Worm (Caenorhabditis elegans) whole organism, L3 larva: ENCODE data around the gene clec-137.
A peak's percentile ranks its signal among the peaks of the same experiment; 100 is the strongest.

Experiments
- R02D3.7 ChIP-seq: fragments of 150-350 bp; optimal IDR thresholded peaks from 2 replicates; lab custom pipeline; 2014; ENCODE audit warnings: missing biosample characterization, missing genetic modification characterization
- ZK546.5 ChIP-seq: sonication (generic microtip); optimal IDR thresholded peaks from 2 replicates; lab custom pipeline; 2017; ENCODE audit warnings: missing biosample characterization, missing genetic modification characterization
- aly-2 ChIP-seq: fragments of 150-350 bp; optimal IDR thresholded peaks from 2 replicates; lab custom pipeline; 2014; ENCODE audit warnings: missing biosample characterization, missing genetic modification characterization
- ama-1 ChIP-seq: fragments of 150-350 bp; optimal IDR thresholded peaks from 2 replicates; lab custom pipeline; 2018
- ceh-16 ChIP-seq: sonication (generic microtip); optimal IDR thresholded peaks from 2 replicates; lab custom pipeline; 2017; ENCODE audit warnings: missing biosample characterization, missing genetic modification characterization
- ceh-82 ChIP-seq: fragments of 150-350 bp; optimal IDR thresholded peaks from 2 replicates; lab custom pipeline; 2014; ENCODE audit warnings: missing biosample characterization, missing genetic modification characterization
- daf-12 ChIP-seq: fragments of 150-350 bp; optimal IDR thresholded peaks from 2 replicates; lab custom pipeline; 2014; ENCODE audit warnings: missing biosample characterization, missing genetic modification reagents, missing genetic modification characterization
- egl-5 ChIP-seq: fragments of 150-350 bp; optimal IDR thresholded peaks from 2 replicates; lab custom pipeline; 2017; ENCODE audit warnings: missing biosample characterization, missing genetic modification reagents, missing genetic modification characterization, inconsistent platforms
- elt-2 ChIP-seq: sonication (generic microtip); optimal IDR thresholded peaks from 2 replicates; lab custom pipeline; 2016; ENCODE audit warnings: missing genetic modification reagents, mild to moderate bottlenecking, missing genetic modification characterization, missing compliant biosample characterization
- eor-1 ChIP-seq, 2 experiments: fragments of 150-350 bp; optimal IDR thresholded peaks; 2 replicates each; lab custom pipeline; 2014 to 2018; ENCODE audit warnings: missing biosample characterization in 2 of 2, missing genetic modification characterization in 2 of 2
- fkh-10 ChIP-seq: sonication (generic microtip); optimal IDR thresholded peaks from 2 replicates; lab custom pipeline; 2017; ENCODE audit warnings: missing biosample characterization, missing genetic modification reagents, missing genetic modification characterization
- fkh-2 ChIP-seq: fragments of 150-350 bp; optimal IDR thresholded peaks from 2 replicates; lab custom pipeline; 2014; ENCODE audit warnings: missing biosample characterization, missing genetic modification reagents, missing genetic modification characterization
- hmg-11 ChIP-seq: sonication (generic microtip); optimal IDR thresholded peaks from 2 replicates; lab custom pipeline; 2016; ENCODE audit warnings: missing genetic modification characterization, missing compliant biosample characterization
- jun-1 ChIP-seq: fragments of 150-350 bp; optimal IDR thresholded peaks from 2 replicates; lab custom pipeline; 2014; ENCODE audit warnings: missing biosample characterization, missing genetic modification reagents, missing genetic modification characterization
- lin-15B ChIP-seq: fragments of 150-350 bp; optimal IDR thresholded peaks from 2 replicates; lab custom pipeline; 2014; ENCODE audit warnings: missing biosample characterization, missing genetic modification characterization
- lin-39 ChIP-seq: fragments of 150-350 bp; optimal IDR thresholded peaks from 2 replicates; lab custom pipeline; 2018; ENCODE audit warnings: missing biosample characterization, missing genetic modification reagents, missing genetic modification characterization
- lsy-12 ChIP-seq: sonication (generic microtip); optimal IDR thresholded peaks from 2 replicates; lab custom pipeline; 2016; ENCODE audit warnings: mild to moderate bottlenecking, missing genetic modification characterization, missing compliant biosample characterization
- mdl-1 ChIP-seq: fragments of 150-350 bp; optimal IDR thresholded peaks from 2 replicates; lab custom pipeline; 2014; ENCODE audit warnings: missing biosample characterization, missing genetic modification characterization
- mml-1 ChIP-seq: fragments of 150-350 bp; sonication (generic microtip); optimal IDR thresholded peaks from 3 replicates; lab custom pipeline; 2014; ENCODE audit warnings: missing biosample characterization, missing genetic modification characterization
- nfya-1 ChIP-seq: sonication (generic microtip); optimal IDR thresholded peaks from 2 replicates; lab custom pipeline; 2017; ENCODE audit warnings: missing genetic modification characterization, mild to moderate bottlenecking, missing compliant biosample characterization, antibody characterized with exemption, moderate library complexity; ENCODE audit not compliant: insufficient read depth
- nhr-12 ChIP-seq: fragments of 150-350 bp; optimal IDR thresholded peaks from 2 replicates; lab custom pipeline; 2014; ENCODE audit warnings: missing biosample characterization, missing genetic modification characterization
- nhr-23 ChIP-seq: fragments of 150-350 bp; optimal IDR thresholded peaks from 2 replicates; lab custom pipeline; 2014; ENCODE audit warnings: missing biosample characterization, missing genetic modification reagents, missing genetic modification characterization
- nhr-43 ChIP-seq: sonication (generic microtip); optimal IDR thresholded peaks from 2 replicates; lab custom pipeline; 2016; ENCODE audit warnings: mild to moderate bottlenecking, missing genetic modification characterization, missing compliant biosample characterization; ENCODE audit not compliant: poor library complexity, severe bottlenecking
- nhr-67 ChIP-seq: fragments of 150-350 bp; optimal IDR thresholded peaks from 2 replicates; lab custom pipeline; 2014; ENCODE audit warnings: missing biosample characterization, missing genetic modification characterization
- nhr-76 ChIP-seq: fragments of 150-350 bp; sonication (generic microtip); optimal IDR thresholded peaks from 5 replicates; lab custom pipeline; 2014; ENCODE audit warnings: missing biosample characterization, missing genetic modification characterization
- nhr-77 ChIP-seq: fragments of 150-350 bp; optimal IDR thresholded peaks from 2 replicates; lab custom pipeline; 2014; ENCODE audit warnings: missing biosample characterization, missing genetic modification characterization
- pha-4 ChIP-seq: fragments of 150-350 bp; optimal IDR thresholded peaks from 2 replicates; lab custom pipeline; 2014; ENCODE audit warnings: missing biosample characterization, missing genetic modification reagents, missing genetic modification characterization
- pqm-1 ChIP-seq: fragments of 150-350 bp; optimal IDR thresholded peaks from 2 replicates; lab custom pipeline; 2017; ENCODE audit warnings: missing biosample characterization, missing genetic modification characterization, inconsistent platforms
- skn-1 ChIP-seq: fragments of 150-350 bp; optimal IDR thresholded peaks from 2 replicates; lab custom pipeline; 2014; ENCODE audit warnings: missing biosample characterization, missing genetic modification characterization
- snpc-4 ChIP-seq: fragments of 150-350 bp; optimal IDR thresholded peaks from 2 replicates; lab custom pipeline; 2014; ENCODE audit warnings: missing biosample characterization, missing genetic modification characterization
- tbx-2 ChIP-seq: sonication (generic microtip); optimal IDR thresholded peaks from 2 replicates; lab custom pipeline; 2016; ENCODE audit warnings: mild to moderate bottlenecking, missing genetic modification characterization, missing compliant biosample characterization
- unc-39 ChIP-seq: sonication (generic microtip); optimal IDR thresholded peaks from 4 replicates; lab custom pipeline; 2017; ENCODE audit warnings: missing biosample characterization, missing genetic modification characterization
- zag-1 ChIP-seq: fragments of 150-350 bp; optimal IDR thresholded peaks from 2 replicates; lab custom pipeline; 2014; ENCODE audit warnings: missing biosample characterization, missing genetic modification characterization
- ztf-11 ChIP-seq: fragments of 150-350 bp; optimal IDR thresholded peaks from 2 replicates; lab custom pipeline; 2014; ENCODE audit warnings: missing biosample characterization, missing genetic modification characterization
- ztf-4 ChIP-seq: fragments of 150-350 bp; optimal IDR thresholded peaks from 2 replicates; lab custom pipeline; 2014; ENCODE audit warnings: missing biosample characterization, missing genetic modification characterization

Gene clec-137

DNA sequence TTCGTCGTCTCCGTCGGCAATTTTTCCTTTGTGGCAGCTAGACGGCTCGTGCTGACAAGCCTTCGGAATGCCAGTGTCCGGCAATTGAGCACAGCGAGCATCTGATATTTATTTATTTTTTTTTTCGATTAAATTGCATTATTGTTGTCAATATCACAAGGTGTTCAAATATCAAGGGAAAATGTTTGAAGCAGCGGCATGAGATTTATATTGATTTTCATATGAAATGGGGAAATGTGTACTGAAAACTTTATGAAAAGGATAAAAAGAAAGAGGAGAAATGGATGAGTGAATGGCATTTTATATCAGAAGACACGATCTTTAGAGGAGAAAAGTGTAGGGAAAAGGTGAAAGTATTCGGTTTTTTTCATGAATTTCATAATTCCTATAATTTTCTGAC lies 15.4 kb downstream of the clec-137 start, which contains the start of gene coa-3:
Gene coa-3 (minus strand): TSS at position 101 of the 400 bp plus-strand sequence.
- TF ChIP-seq eor-1 (tag; optimal IDR thresholded peaks at IDR 0.05; lab: Kevin White, UChicago) (no peak), daf-12 (no peak), ZK546.5 (tag; lab: Kevin White, UChicago) (no peak), fkh-10 (GFP tag; lab: Kevin White, UChicago) (no peak), nfya-1 (tag; lab: Kevin White, UChicago) (no peak), nhr-23 (no peak), nhr-77 (tag; lab: Kevin White, UChicago) (no peak), nhr-12 (tag; lab: Kevin White, UChicago) (no peak), nhr-67 (tag; lab: Kevin White, UChicago) (no peak), fkh-2 (tag; lab: Kevin White, UChicago) (no peak), elt-2 (tag; lab: Kevin White, UChicago) (no peak), mdl-1 (tag; lab: Kevin White, UChicago) (no peak), egl-5 (tag; lab: Kevin White, UChicago) (no peak), ama-1 (lab: Kevin White, UChicago) (no peak), snpc-4 (tag; lab: Kevin White, UChicago) (no peak), lsy-12 (tag; lab: Kevin White, UChicago) (no peak), ceh-82 (tag; lab: Kevin White, UChicago) (no peak), aly-2 (tag; lab: Kevin White, UChicago) (no peak)

DNA sequence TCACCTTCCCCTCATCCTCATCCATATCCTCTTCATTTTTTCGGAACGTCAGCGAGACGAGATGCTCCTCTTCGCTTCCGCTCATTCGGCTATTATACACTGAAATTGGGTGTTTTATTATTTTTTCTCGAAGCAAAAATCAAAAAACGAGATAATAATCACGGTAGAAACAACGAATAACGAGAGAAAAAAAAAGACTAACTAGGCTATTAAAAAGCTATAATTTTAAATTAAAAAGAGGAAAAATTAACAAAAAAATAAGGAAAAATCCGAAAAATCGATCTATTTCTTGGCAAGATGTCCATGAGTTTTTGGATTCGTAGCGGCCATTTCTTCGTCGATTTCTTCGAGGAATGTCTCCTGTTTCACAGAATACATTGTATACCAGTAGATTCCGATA lies 16.6 kb downstream of the clec-137 start, which contains the start of gene ipla-1:
Gene ipla-1 (minus strand): TSS at position 101 of the 400 bp plus-strand sequence.
- no peak for TF ChIP-seq lsy-12 (tag; lab: Kevin White, UChicago)
- no peak for TF ChIP-seq hmg-11 (tag; lab: Kevin White, UChicago)
- no peak for TF ChIP-seq ceh-16 (tag; lab: Kevin White, UChicago)
- TF ChIP-seq ztf-11 (tag; lab: Kevin White, UChicago) = no peak
- no peak for TF ChIP-seq nhr-76 (tag; lab: Kevin White, UChicago)
- no peak for TF ChIP-seq zag-1 (tag; lab: Kevin White, UChicago)
- no peak for TF ChIP-seq mml-1 (tag; lab: Kevin White, UChicago)
- no peak for TF ChIP-seq ZK546.5 (tag; lab: Kevin White, UChicago)
- no peak for TF ChIP-seq lin-15B (tag; lab: Kevin White, UChicago)
- TF ChIP-seq jun-1 = no peak
- no peak for TF ChIP-seq nhr-43
- no peak for TF ChIP-seq tbx-2 (tag; lab: Kevin White, UChicago)
- no peak for TF ChIP-seq skn-1 (tag; lab: Kevin White, UChicago)
- TF ChIP-seq unc-39 = no peak
- TF ChIP-seq pha-4 (tag; lab: Kevin White, UChicago) = no peak
- TF ChIP-seq elt-2 (tag; lab: Kevin White, UChicago) = no peak

DNA sequence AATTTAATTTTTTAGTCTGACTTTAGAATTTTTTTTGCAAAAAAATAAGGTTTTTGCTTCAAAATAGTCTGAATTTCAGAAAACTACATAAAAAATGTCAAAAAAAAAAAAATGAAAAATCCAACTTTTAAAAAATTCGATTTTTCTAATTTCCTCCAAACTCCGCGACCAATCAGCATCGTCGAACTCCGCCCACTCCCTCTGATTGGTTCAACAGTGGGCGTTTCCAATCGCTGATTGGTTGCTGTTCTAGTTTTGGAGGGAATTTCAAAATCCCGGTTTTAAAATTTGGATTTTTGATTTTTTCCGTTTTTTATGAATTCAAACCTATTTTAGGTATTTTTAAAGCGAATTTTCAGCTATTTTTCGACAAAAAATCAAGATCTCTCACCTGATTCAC lies 17.1 kb downstream of the clec-137 start:
- TF ChIP-seq R02D3.7 (tag; lab: Kevin White, UChicago) = no peak
- TF ChIP-seq hmg-11 (tag; lab: Kevin White, UChicago) = no peak
- peak; percentile 88 for TF ChIP-seq nfya-1 (tag; lab: Kevin White, UChicago)
- no peak for TF ChIP-seq nhr-23
- no peak for TF ChIP-seq mml-1 (tag; lab: Kevin White, UChicago)

DNA sequence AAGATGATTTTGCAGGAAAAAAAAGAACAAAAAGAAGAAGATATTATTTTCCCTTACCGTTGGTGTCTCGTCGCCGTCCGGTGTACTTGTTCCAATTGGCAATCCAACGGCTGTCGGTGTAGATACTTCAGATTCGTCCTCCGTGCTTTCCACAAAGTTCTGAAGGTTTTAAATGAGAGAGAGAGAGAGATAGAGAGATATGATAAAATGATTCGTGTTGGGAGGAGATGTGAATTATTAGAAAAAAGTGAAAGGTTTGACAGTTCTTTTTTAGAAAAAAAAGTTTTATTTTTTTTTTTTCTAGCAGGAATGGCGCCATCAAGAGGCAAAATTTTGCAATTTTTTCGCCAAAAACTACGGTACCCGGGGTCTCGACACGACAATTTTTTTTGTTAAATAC lies 17.6 kb downstream of the clec-137 start:
- TF ChIP-seq R02D3.7 (tag; lab: Kevin White, UChicago) = no peak
- TF ChIP-seq ztf-11 (tag; lab: Kevin White, UChicago) = no peak
- TF ChIP-seq lin-39 (tag; lab: Kevin White, UChicago) = no peak

DNA sequence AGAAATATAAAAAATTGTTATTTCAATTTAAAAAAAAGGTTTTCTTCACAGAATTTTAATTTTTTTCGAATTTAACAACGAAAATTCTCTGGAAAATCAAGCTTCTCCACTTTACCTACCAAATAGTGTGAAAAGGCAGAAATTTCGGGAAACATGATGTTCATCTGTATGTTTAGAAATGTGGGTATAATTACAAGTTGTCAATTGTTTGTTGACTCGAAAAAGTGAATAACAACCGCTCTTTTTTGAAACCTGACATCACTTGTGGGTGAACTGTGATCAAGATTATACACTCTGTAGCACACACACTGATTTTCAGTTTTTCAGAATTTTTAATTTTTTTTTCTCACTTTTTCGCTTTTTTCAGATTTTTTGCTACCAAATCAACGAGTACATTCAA lies 18.1 kb downstream of the clec-137 start:
- TF ChIP-seq pqm-1 (tag; lab: Kevin White, UChicago) = peak; percentile 28
- no peak for TF ChIP-seq mml-1 (tag; lab: Kevin White, UChicago)
- no peak for TF ChIP-seq ztf-4 (tag; lab: Kevin White, UChicago)
